Fruit fly (Drosophila melanogaster) whole organism, pupa: ENCODE measurements around the gene Or71a.
A peak's percentile ranks its signal among the peaks of the same experiment; 100 is the strongest.

Source experiments
- CG10348 ChIP-seq: fragments of 200-800 bp; sonication (Bioruptor generic); IDR thresholded peaks from 2 replicates; pipeline ENCODE4 v1.3.6; 2022; ENCODE audit warnings: missing biosample characterization, missing genetic modification characterization
- CG12605 ChIP-seq: fragments of 200-800 bp; sonication (Bioruptor generic); IDR thresholded peaks from 2 replicates; pipeline ENCODE4 v1.3.6; 2022; ENCODE audit warnings: missing biosample characterization, missing genetic modification characterization
- CG13204 ChIP-seq: fragments of 200-800 bp; sonication (Bioruptor generic); optimal IDR thresholded peaks from 2 replicates; lab custom pipeline; 2018; ENCODE audit warnings: missing biosample characterization, mild to moderate bottlenecking, missing genetic modification characterization, moderate library complexity
- CG14655 ChIP-seq: fragments of 200-800 bp; sonication (Bioruptor generic); optimal IDR thresholded peaks from 3 replicates; lab custom pipeline; 2017; ENCODE audit warnings: mild to moderate bottlenecking, missing biosample characterization, missing genetic modification reagents, missing genetic modification characterization
- CG15710 ChIP-seq: fragments of 200-800 bp; sonication (Bioruptor generic); optimal IDR thresholded peaks from 2 replicates; lab custom pipeline; 2018; ENCODE audit warnings: missing biosample characterization, mild to moderate bottlenecking, missing genetic modification characterization, moderate library complexity
- CG17806 ChIP-seq: fragments of 200-800 bp; sonication (Bioruptor generic); optimal IDR thresholded peaks from 2 replicates; lab custom pipeline; 2018; ENCODE audit warnings: missing biosample characterization, mild to moderate bottlenecking, missing genetic modification characterization, moderate library complexity
- CG32121 ChIP-seq: fragments of 200-800 bp; sonication (Bioruptor generic); IDR thresholded peaks from 2 replicates; pipeline ENCODE4 v1.3.6; 2022; ENCODE audit warnings: missing biosample characterization, missing genetic modification characterization
- CG34367 ChIP-seq: fragments of 200-800 bp; sonication (Bioruptor generic); optimal IDR thresholded peaks from 2 replicates; lab custom pipeline; 2018; ENCODE audit warnings: missing biosample characterization, mild to moderate bottlenecking, missing genetic modification characterization
- CG4496 ChIP-seq: fragments of 200-800 bp; sonication (Bioruptor generic); IDR thresholded peaks from 3 replicates; pipeline ENCODE4 v1.3.6; 2022; ENCODE audit warnings: missing biosample characterization, missing genetic modification characterization
- CG8159 ChIP-seq: fragments of 200-800 bp; sonication (Bioruptor generic); optimal IDR thresholded peaks from 3 replicates; lab custom pipeline; 2018; ENCODE audit warnings: missing biosample characterization, mild to moderate bottlenecking, missing genetic modification characterization, moderate library complexity
- CG8301 ChIP-seq: fragments of 200-800 bp; sonication (Bioruptor generic); optimal IDR thresholded peaks from 2 replicates; lab custom pipeline; 2018; ENCODE audit warnings: missing biosample characterization, mild to moderate bottlenecking, missing genetic modification characterization
- CG9948 ChIP-seq: fragments of 200-800 bp; sonication (Bioruptor generic); optimal IDR thresholded peaks from 2 replicates; lab custom pipeline; 2018; ENCODE audit warnings: missing biosample characterization, mild to moderate bottlenecking, missing genetic modification characterization, moderate library complexity
- D1 ChIP-seq: fragments of 200-800 bp; sonication (Bioruptor generic); optimal IDR thresholded peaks from 2 replicates; lab custom pipeline; 2018; ENCODE audit warnings: missing biosample characterization, mild to moderate bottlenecking, missing genetic modification characterization, moderate library complexity
- EcR ChIP-seq: fragments of 200-800 bp; sonication (Bioruptor generic); optimal IDR thresholded peaks from 3 replicates; lab custom pipeline; 2019; ENCODE audit warnings: missing biosample characterization, missing genetic modification characterization, mild to moderate bottlenecking, moderate library complexity, missing genetic modification reagents
- Ets98B ChIP-seq: fragments of 200-800 bp; sonication (Bioruptor generic); IDR thresholded peaks from 2 replicates; pipeline ENCODE4 v1.3.6; 2022; ENCODE audit warnings: missing biosample characterization, missing genetic modification characterization
- Pif1A ChIP-seq: fragments of 200-800 bp; sonication (Bioruptor generic); optimal IDR thresholded peaks from 3 replicates; lab custom pipeline; 2016; ENCODE audit warnings: missing biosample characterization, missing genetic modification characterization
- Pif1B ChIP-seq: fragments of 200-800 bp; sonication (Bioruptor generic); optimal IDR thresholded peaks from 3 replicates; lab custom pipeline; 2016; ENCODE audit warnings: missing biosample characterization, missing genetic modification characterization
- Snoo ChIP-seq: fragments of 200-800 bp; sonication (Bioruptor generic); optimal IDR thresholded peaks from 3 replicates; lab custom pipeline; 2017; ENCODE audit warnings: missing biosample characterization, mild to moderate bottlenecking, missing genetic modification characterization, inconsistent platforms
- fd96Ca ChIP-seq: fragments of 200-800 bp; sonication (Bioruptor generic); IDR thresholded peaks from 3 replicates; pipeline ENCODE4 v1.3.6; 2022; ENCODE audit warnings: missing biosample characterization, missing genetic modification characterization
- gl ChIP-seq: fragments of 200-800 bp; sonication (Bioruptor generic); optimal IDR thresholded peaks from 2 replicates; lab custom pipeline; 2018; ENCODE audit warnings: missing biosample characterization, mild to moderate bottlenecking, missing genetic modification characterization
- rn ChIP-seq: fragments of 200-800 bp; sonication (Bioruptor generic); IDR thresholded peaks from 2 replicates; pipeline ENCODE4 v1.3.6; 2022; ENCODE audit warnings: missing biosample characterization, missing genetic modification characterization

The Or71a gene

DNA sequence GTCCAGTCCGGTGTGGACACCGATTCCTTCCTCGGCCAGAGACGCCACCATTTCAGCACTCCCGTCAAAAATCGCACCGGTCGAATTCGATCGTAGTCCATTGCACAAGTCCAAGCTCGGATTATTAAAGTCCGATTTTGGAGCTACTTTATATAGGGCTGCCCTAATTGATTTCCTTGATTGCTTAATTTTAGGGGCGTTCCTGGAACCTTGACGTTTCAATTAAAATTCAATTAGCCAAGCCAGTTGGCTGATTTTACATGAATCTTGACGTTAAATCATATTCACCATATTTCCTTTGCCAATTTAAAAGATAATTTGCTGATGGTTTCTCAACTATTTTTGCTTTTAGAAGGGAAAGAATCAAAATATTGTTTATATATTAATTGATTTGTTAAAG is at the start of gene Or71a:
Or71a (minus strand) TSS at position 101 of the 400 bp plus-strand sequence.
- no peak for TF ChIP-seq EcR
- TF ChIP-seq CG34367 (tag; lab: Kevin White, UChicago): no peak
- no peak for TF ChIP-seq CG12605 (GFP tag; lab: Robert Waterston, UW)
- no peak for TF ChIP-seq CG8159 (tag; lab: Kevin White, UChicago)
- no peak for TF ChIP-seq Pif1B
- TF ChIP-seq CG10348: no peak
- no peak for TF ChIP-seq CG32121 (GFP tag; lab: Robert Waterston, UW)
- no peak for TF ChIP-seq CG9948
- TF ChIP-seq gl (tag; lab: Kevin White, UChicago): no peak
- no peak for TF ChIP-seq D1 (tag; lab: Kevin White, UChicago)
- TF ChIP-seq, all 21 proteins: peak for 0

dm6 chr3L:15125717-15126116 is 47.5 kb upstream of the Or71a start:
- peak; percentile 30 for TF ChIP-seq CG9948
- TF ChIP-seq CG13204 (GFP tag; lab: Kevin White, UChicago): no peak
- no peak for TF ChIP-seq CG14655 (GFP tag; lab: Kevin White, UChicago)
- no peak for TF ChIP-seq CG8159 (tag; lab: Kevin White, UChicago)
- no peak for TF ChIP-seq Pif1A (GFP tag; lab: Kevin White, UChicago)
- no peak for TF ChIP-seq CG10348
- peak; percentile 51 for TF ChIP-seq CG8301 (tag; lab: Kevin White, UChicago)
- no peak for TF ChIP-seq gl (tag; lab: Kevin White, UChicago)

DNA sequence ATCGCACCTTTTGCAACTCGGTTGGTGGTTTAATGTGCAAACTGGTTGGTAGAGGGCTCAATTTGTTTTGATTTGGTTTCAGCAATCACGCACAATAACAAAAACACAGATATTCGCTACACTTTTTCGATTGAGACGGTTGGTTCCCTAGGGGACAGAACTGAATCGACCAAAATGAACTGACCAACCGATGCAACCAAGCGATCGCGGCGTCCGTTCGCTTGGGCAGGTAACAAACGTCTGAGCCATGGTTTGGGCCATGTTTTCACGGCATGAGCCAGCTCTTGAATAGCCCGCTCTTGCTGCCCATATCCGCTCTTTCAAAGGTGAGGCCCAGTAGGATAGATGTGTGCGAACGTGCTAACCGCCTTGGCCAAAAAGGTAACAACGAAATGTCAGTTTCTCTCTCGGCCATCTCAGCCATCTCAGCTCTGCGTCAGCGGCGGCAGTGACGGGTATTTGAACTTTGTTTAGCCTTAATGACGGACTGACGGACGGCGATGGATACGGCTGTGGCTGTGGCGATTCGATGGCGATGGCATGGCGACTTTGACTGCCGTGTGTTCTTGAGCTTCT is 46.9 kb upstream of the Or71a start, which contains the start of gene CG16959:
CG16959 (minus strand) TSS at position 245 of the 576 bp plus-strand sequence.
- TF ChIP-seq CG13204 (GFP tag; lab: Kevin White, UChicago) (peak; percentile 74), Pif1B (no peak), gl (tag; lab: Kevin White, UChicago) (no peak), EcR (peak; percentile 95)

DNA sequence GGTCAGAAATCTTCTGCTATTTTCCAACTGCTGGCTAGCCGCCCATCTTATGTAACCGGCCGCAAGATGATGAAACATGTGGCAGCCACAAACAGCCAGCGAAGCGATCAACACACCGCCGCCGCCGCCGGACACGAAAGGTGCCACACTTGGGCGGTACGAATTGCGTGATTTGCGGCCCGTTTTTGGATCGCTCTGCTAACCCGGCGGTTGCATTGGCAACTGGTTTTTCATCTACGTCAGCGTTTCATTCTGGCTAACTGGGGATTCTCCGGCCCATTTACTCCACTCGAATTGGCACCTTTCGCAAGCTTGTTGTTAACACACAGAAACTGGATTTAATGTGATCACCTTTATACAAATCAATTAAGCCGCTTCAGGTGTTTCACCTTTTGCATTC is 45.5 kb upstream of the Or71a start:
- TF ChIP-seq CG8301 (tag; lab: Kevin White, UChicago) (no peak), CG15710 (tag; lab: Kevin White, UChicago) (no peak), Pif1B (no peak), CG8159 (tag; lab: Kevin White, UChicago) (no peak), Snoo (tag; lab: Kevin White, UChicago) (no peak), CG13204 (GFP tag; lab: Kevin White, UChicago) (peak; percentile 83), EcR (peak; percentile 88), CG14655 (GFP tag; lab: Kevin White, UChicago) (no peak), CG12605 (GFP tag; lab: Robert Waterston, UW) (no peak), gl (tag; lab: Kevin White, UChicago) (no peak), CG32121 (GFP tag; lab: Robert Waterston, UW) (no peak), CG9948 (no peak), CG17806 (tag; lab: Kevin White, UChicago) (no peak), CG4496 (GFP tag; lab: Robert Waterston, UW) (no peak), rn (GFP tag; lab: Robert Waterston, UW) (no peak)

- TF ChIP-seq fd96Ca (GFP tag; lab: Robert Waterston, UW): no peak
- no peak for TF ChIP-seq CG9948
- TF ChIP-seq CG8301 (tag; lab: Kevin White, UChicago): no peak
- no peak for TF ChIP-seq CG32121 (GFP tag; lab: Robert Waterston, UW)
- no peak for TF ChIP-seq gl (tag; lab: Kevin White, UChicago)
- no peak for TF ChIP-seq CG15710 (tag; lab: Kevin White, UChicago)
- TF ChIP-seq D1 (tag; lab: Kevin White, UChicago): no peak
- TF ChIP-seq EcR: no peak
- TF ChIP-seq CG8159 (tag; lab: Kevin White, UChicago): no peak
- TF ChIP-seq CG12605 (GFP tag; lab: Robert Waterston, UW): no peak
- no peak for TF ChIP-seq CG14655 (GFP tag; lab: Kevin White, UChicago)
- TF ChIP-seq rn (GFP tag; lab: Robert Waterston, UW): no peak
- no peak for TF ChIP-seq CG17806 (tag; lab: Kevin White, UChicago)
- no peak for TF ChIP-seq CG13204 (GFP tag; lab: Kevin White, UChicago)
- no peak for TF ChIP-seq Snoo (tag; lab: Kevin White, UChicago)
- TF ChIP-seq Ets98B (GFP tag; lab: Robert Waterston, UW): no peak
- no peak for TF ChIP-seq CG4496 (GFP tag; lab: Robert Waterston, UW)
- no peak for TF ChIP-seq CG34367 (tag; lab: Kevin White, UChicago)
- TF ChIP-seq Pif1B: no peak
- no peak for TF ChIP-seq Pif1A (GFP tag; lab: Kevin White, UChicago)
Measured at dm6 chr3L:15121272-15121671, 43.0 kb upstream of the Or71a start, which contains the start of gene CG32847. CG32847 (plus strand) TSS chr3L:15121572.

- TF ChIP-seq rn (GFP tag; lab: Robert Waterston, UW) (no peak), CG9948 (no peak), D1 (tag; lab: Kevin White, UChicago) (peak; percentile 35), CG15710 (tag; lab: Kevin White, UChicago) (no peak), CG4496 (GFP tag; lab: Robert Waterston, UW) (no peak)
Measured at dm6 chr3L:15116536-15116935, 38.3 kb upstream of the Or71a start, which contains the start of gene Cep135. Cep135 (plus strand) TSS chr3L:15116737.
